Worm (Caenorhabditis elegans): ENCODE measurements around the gene K08D8.4.

ce11 chrIV:12876558-12876957 is 33.2 kb downstream of the K08D8.4 start:
- TF ChIP-seq nfya-1 (tag; optimal IDR thresholded peaks at IDR 0.05) = no peak
- TF ChIP-seq ceh-14 (tag; optimal IDR thresholded peaks at IDR 0.05) = no peak
- TF ChIP-seq npax-4 (tag; optimal IDR thresholded peaks at IDR 0.05) = no peak
- TF ChIP-seq fkh-10 (GFP tag; optimal IDR thresholded peaks at IDR 0.05) = no peak
- no peak for TF ChIP-seq nhr-11 (tag; optimal IDR thresholded peaks at IDR 0.05)
- TF ChIP-seq ets-4 (tag; optimal IDR thresholded peaks at IDR 0.05) = no peak
- TF ChIP-seq pha-4 (tag; optimal IDR thresholded peaks at IDR 0.05) = no peak
- TF ChIP-seq T23F11.4 (GFP tag; optimal IDR thresholded peaks at IDR 0.05) = no peak

Data from whole organism, late embryonic.